Fruit fly (Drosophila melanogaster) Kc167 (cell line): ENCODE results near the gene Obp22a.

ENCODE experiments used
- Myc ChIP-seq: fragments of >200 bp; optimal IDR thresholded peaks from 2 replicates; lab custom pipeline; 2017; ENCODE audit warnings: missing external identifiers
- Sin3A ChIP-seq: fragments of >200 bp; optimal IDR thresholded peaks from 2 replicates; lab custom pipeline; 2018; ENCODE audit warnings: missing external identifiers
- h ChIP-seq: fragments of >200 bp; optimal IDR thresholded peaks from 3 replicates; lab custom pipeline; 2018; ENCODE audit warnings: missing external identifiers
- insv ChIP-seq: fragments of >200 bp; optimal IDR thresholded peaks from 3 replicates; lab custom pipeline; 2018; ENCODE audit warnings: missing external identifiers
- psq ChIP-seq: fragments of >200 bp; optimal IDR thresholded peaks from 2 replicates; lab custom pipeline; 2017; ENCODE audit warnings: missing external identifiers
- ttk ChIP-seq: sonication (Bioruptor generic); optimal IDR thresholded peaks from 2 replicates; lab custom pipeline; 2017; ENCODE audit warnings: missing external identifiers

DNA sequence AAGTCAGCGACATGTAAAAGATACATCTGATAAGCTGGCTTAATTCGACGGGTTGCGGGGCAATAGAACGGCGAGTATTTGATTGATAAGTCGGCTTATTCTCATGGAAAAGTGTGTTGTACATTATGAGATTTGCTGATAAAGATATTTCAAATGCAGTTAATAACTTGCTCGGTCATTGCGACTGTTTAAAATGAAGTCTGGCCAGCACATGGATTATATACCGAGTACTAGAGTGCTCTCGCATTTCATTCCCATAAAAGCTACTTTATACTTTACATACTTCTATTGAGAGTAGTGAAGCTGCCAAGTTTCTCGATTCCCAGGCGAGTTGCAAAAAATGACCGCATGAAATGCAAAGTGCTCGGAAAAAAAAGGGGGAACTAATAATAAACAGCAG lies 24.1 kb downstream of the Obp22a start:
- no peak for TF ChIP-seq insv (lab: Kevin White, UChicago)
- TF ChIP-seq ttk (lab: Kevin White, UChicago): no peak
- TF ChIP-seq h (lab: Kevin White, UChicago): no peak
- no peak for TF ChIP-seq psq
- TF ChIP-seq Sin3A (lab: Kevin White, UChicago): no peak
- no peak for TF ChIP-seq Myc (lab: Kevin White, UChicago)
